Fruit fly (Drosophila melanogaster): ENCODE results near the gene CG7634.

The CG7634 gene

DNA sequence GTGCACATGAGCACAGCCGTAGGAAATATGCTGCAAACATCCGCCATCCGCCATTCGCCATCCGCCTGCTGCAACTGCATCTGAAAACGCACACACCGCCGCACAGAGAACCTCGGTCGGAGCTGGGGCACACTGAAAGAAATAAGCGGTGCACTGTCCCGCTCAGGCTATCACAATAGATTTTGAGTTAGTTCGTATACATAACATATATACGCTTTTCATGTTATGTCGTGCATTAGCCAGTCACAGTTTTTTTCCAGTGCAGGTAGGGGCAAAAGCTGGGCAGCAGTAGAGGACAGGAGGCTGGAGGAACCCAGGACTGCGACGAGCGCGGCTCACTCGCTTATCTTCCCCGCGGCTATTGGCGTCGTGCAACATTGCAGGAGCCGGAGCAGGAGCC lies 29.2 kb downstream of the CG7634 start (continued):
- TF ChIP-seq Hr4 (GFP tag; optimal IDR thresholded peaks at IDR 0.05): peak; percentile 6
- 0 out of 3 replicates have a peak, but pooled peaks have one; percentile 54 for TF ChIP-seq eg (GFP tag; IDR thresholded peaks at IDR 0.05)
- TF ChIP-seq CG3919 (GFP tag; optimal IDR thresholded peaks at IDR 0.05): peak; percentile 68
- no peak for TF ChIP-seq dac (GFP tag; optimal IDR thresholded peaks at IDR 0.05)
- TF ChIP-seq net (GFP tag; optimal IDR thresholded peaks at IDR 0.05): peak; percentile 15
- TF ChIP-seq CG1621 (tag; optimal IDR thresholded peaks at IDR 0.05): peak; percentile 53
- peak; percentile 54 for TF ChIP-seq fd59A (GFP tag; optimal IDR thresholded peaks at IDR 0.05)
- peak; percentile 67 for TF ChIP-seq Sox102F (GFP tag; optimal IDR thresholded peaks at IDR 0.05)
- peak; percentile 40 for TF ChIP-seq CG11902 (GFP tag; optimal IDR thresholded peaks at IDR 0.05)
- peak; percentile 35 for TF ChIP-seq CG8632 (GFP tag; optimal IDR thresholded peaks at IDR 0.05)

DNA sequence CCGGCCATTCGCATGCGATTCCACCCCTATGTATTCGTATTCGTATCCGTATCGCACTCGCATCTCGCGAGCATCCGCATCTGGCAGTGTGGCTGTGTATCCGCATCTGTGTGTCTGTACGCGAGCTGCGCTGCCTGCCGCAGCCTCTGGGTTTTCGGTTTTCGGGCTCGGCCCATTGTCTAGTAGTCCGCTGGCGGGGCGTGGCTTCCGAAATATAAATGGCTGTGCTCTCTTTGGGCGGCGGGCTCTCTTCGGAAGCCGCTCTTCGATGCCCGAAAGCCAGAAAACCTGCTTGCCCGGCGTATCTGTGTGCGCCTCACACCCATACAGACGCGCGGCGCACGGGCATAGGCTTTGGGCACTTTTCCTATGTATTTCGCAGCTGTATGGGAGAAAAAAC lies 33.1 kb downstream of the CG7634 start:
- TF ChIP-seq Eip78C (GFP tag) (peak; percentile 46), CG9139 (GFP tag; optimal IDR thresholded peaks at IDR 0.05) (no peak), acj6 (GFP tag; optimal IDR thresholded peaks at IDR 0.05) (no peak), CG4318 (GFP tag; optimal IDR thresholded peaks at IDR 0.05) (no peak), Blimp-1 (GFP tag; optimal IDR thresholded peaks at IDR 0.05) (no peak), Sox102F (GFP tag; optimal IDR thresholded peaks at IDR 0.05) (no peak), Ets96B (tag; optimal IDR thresholded peaks at IDR 0.05) (no peak), cyc (GFP tag; optimal IDR thresholded peaks at IDR 0.05) (no peak), CG8119 (GFP tag; IDR thresholded peaks at IDR 0.05) (peak; percentile 33; the same call in 2 of the 3 replicates), CG11902 (GFP tag; optimal IDR thresholded peaks at IDR 0.05) (no peak), svp (GFP tag) (peak; percentile 6), ss (GFP tag; optimal IDR thresholded peaks at IDR 0.05) (peak in 1 of 2 experiments; percentile 3)

DNA sequence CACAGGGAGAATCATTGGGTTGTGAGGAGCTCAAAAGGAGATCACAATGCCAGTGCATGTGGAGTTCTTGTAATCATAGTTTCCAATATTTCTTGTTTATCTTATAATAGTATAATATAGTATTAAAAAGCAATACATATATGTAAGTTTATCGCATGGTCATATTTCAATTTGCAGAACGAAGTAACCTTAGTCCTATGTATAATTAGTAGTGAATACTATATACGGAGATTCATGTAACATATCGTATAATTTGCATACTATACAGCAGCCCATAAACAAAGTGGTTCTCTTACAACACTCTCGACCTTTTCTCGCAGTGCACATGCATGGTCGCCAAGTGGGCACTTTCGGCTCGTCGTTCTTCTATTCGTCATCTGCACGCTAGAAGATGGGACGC lies 37.0 kb downstream of the CG7634 start:
- TF ChIP-seq Eip78C (GFP tag) (peak; percentile 71), acj6 (GFP tag; optimal IDR thresholded peaks at IDR 0.05) (peak; percentile 13), fd59A (GFP tag; optimal IDR thresholded peaks at IDR 0.05) (peak; percentile 36), CG10631 (GFP tag; optimal IDR thresholded peaks at IDR 0.05) (peak; percentile 45), CG15336 (GFP tag; IDR thresholded peaks at IDR 0.05) (no peak), spab (GFP tag; optimal IDR thresholded peaks at IDR 0.05) (peak; percentile 55), Ets96B (tag; optimal IDR thresholded peaks at IDR 0.05) (peak; percentile 42), ss (GFP tag; optimal IDR thresholded peaks at IDR 0.05) (peak in 1 of 2 experiments; percentile 48), Hr38 (GFP tag; optimal IDR thresholded peaks at IDR 0.05) (no peak), OdsH (GFP tag; optimal IDR thresholded peaks at IDR 0.05) (no peak), CG34406 (GFP tag; optimal IDR thresholded peaks at IDR 0.05) (peak; percentile 9), CG3032 (tag; optimal IDR thresholded peaks at IDR 0.05) (peak; percentile 39), CG3919 (GFP tag; optimal IDR thresholded peaks at IDR 0.05) (peak; percentile 25), CG6808 (GFP tag; optimal IDR thresholded peaks at IDR 0.05) (peak; percentile 59), CG11294 (GFP tag; IDR thresholded peaks at IDR 0.05) (no peak), svp (GFP tag) (peak; percentile 45)

DNA sequence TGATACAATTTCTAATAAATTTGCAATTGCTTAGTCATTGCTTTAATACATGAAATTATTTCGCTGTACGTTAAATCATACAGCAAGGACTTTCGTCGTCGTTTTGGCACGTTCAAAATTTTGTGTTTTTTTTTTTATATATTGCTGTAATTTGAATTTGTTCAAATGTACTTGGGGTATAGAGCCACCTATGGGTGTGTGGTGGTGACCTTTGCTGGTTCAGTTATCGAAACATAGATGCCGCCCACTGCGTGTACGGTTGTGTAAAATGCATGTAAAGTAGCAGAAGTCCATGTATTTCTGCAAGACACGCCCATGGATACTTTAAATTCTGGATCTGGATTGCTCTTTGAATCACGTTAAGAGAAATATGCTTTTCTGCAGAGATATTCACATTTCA lies 39.0 kb downstream of the CG7634 start:
- TF ChIP-seq CG3032 (tag; optimal IDR thresholded peaks at IDR 0.05) (no peak), svp (GFP tag) (peak; percentile 77), cyc (GFP tag; optimal IDR thresholded peaks at IDR 0.05) (peak; percentile 61), lz (GFP tag; optimal IDR thresholded peaks at IDR 0.05) (peak; percentile 36), dsx (GFP tag; optimal IDR thresholded peaks at IDR 0.05; ENCODE audit: poor library complexity, severe bottlenecking) (no peak), Blimp-1 (GFP tag; optimal IDR thresholded peaks at IDR 0.05) (no peak), CG31627 (GFP tag; optimal IDR thresholded peaks at IDR 0.05) (peak; percentile 63), CG9139 (GFP tag; optimal IDR thresholded peaks at IDR 0.05) (no peak), CG10669 (GFP tag; optimal IDR thresholded peaks at IDR 0.05) (no peak), vri (GFP tag; optimal IDR thresholded peaks at IDR 0.05) (no peak), Eip93F (GFP tag; optimal IDR thresholded peaks at IDR 0.05) (no peak), Ets21C (GFP tag; optimal IDR thresholded peaks at IDR 0.05) (peak; percentile 37), pdm3 (GFP tag; optimal IDR thresholded peaks at IDR 0.05) (peak; percentile 9), CG3919 (GFP tag; optimal IDR thresholded peaks at IDR 0.05) (no peak), Sox102F (GFP tag; optimal IDR thresholded peaks at IDR 0.05) (no peak), Eip78C (GFP tag) (no peak), Hr39 (GFP tag; optimal IDR thresholded peaks at IDR 0.05) (peak; percentile 69), Gug (GFP tag; IDR thresholded peaks at IDR 0.05) (no peak), topi (GFP tag; optimal IDR thresholded peaks at IDR 0.05) (no peak), CG15336 (GFP tag; IDR thresholded peaks at IDR 0.05) (no peak), CG4318 (GFP tag; optimal IDR thresholded peaks at IDR 0.05) (no peak), Hr38 (GFP tag; optimal IDR thresholded peaks at IDR 0.05) (no peak), CG11294 (GFP tag; IDR thresholded peaks at IDR 0.05) (no peak), CG11762 (GFP tag; optimal IDR thresholded peaks at IDR 0.05; ENCODE audit: insufficient read depth) (no peak), CG32006 (GFP tag; optimal IDR thresholded peaks at IDR 0.05) (no peak), fd85E (GFP tag; optimal IDR thresholded peaks at IDR 0.05) (no peak), CG34406 (GFP tag; optimal IDR thresholded peaks at IDR 0.05) (no peak), CG6808 (GFP tag; optimal IDR thresholded peaks at IDR 0.05) (no peak), CG6163 (GFP tag; IDR thresholded peaks at IDR 0.05) (no peak), ss (GFP tag; optimal IDR thresholded peaks at IDR 0.05) (no peak)

All from whole organism, prepupa.